Worm (Caenorhabditis elegans): ENCODE results near the gene M03E7.2.

DNA sequence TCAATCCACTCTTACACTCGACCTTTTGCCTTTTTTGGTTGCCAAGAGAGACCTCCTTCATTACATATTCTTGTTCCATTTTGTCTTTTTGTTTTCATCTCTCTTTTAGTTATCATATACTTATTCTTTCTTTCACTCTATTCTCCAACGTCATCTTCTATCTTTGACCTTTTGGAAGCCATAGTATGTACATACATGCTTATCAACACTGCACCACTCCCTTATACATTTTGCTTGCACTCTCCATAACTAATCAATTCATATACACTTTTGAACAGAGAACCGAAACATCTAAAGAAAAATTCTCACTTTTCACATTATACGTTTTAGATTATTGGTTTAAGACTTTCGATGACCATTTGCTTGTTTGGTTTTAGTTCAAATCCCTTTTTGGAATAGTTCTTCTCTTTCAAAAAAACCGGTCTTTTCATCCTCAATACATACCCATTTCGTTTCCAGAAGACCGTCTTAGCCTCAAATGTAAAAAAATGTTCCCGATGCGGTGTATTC, 36.6 kb downstream of the M03E7.2 start, which contains the start of gene hex-2:
- TF ChIP-seq ZK546.5 (tag; optimal IDR thresholded peaks at IDR 0.05) (no peak), lin-39 (tag; optimal IDR thresholded peaks at IDR 0.05) (no peak), dpl-1 (GFP tag; optimal IDR thresholded peaks at IDR 0.05) (no peak), nhr-25 (tag; optimal IDR thresholded peaks at IDR 0.05; ENCODE audit: borderline replicate concordance, insufficient read depth) (no peak), nhr-11 (tag; optimal IDR thresholded peaks at IDR 0.05) (no peak), R02D3.7 (tag; optimal IDR thresholded peaks at IDR 0.05) (no peak), lsy-2 (tag; optimal IDR thresholded peaks at IDR 0.05) (no peak), nhr-237 (tag; optimal IDR thresholded peaks at IDR 0.05) (no peak)

All from whole organism, L4 larva.